Worm (Caenorhabditis elegans) whole organism, L1 larva: ENCODE measurements around the gene Y116A8C.465.

ENCODE experiments used
- C04F5.9 ChIP-seq: sonication (generic microtip); optimal IDR thresholded peaks from 2 replicates; lab custom pipeline; 2016; ENCODE audit warnings: missing genetic modification characterization, missing compliant biosample characterization
- alr-1 ChIP-seq: fragments of 200-800 bp; sonication (Bioruptor generic); optimal IDR thresholded peaks from 2 replicates; lab custom pipeline; 2018; ENCODE audit warnings: borderline replicate concordance, mild to moderate bottlenecking, missing genetic modification characterization, missing compliant biosample characterization
- blmp-1 ChIP-seq: fragments of 150-350 bp; optimal IDR thresholded peaks from 2 replicates; lab custom pipeline; 2014; ENCODE audit warnings: missing biosample characterization, missing genetic modification characterization
- ceh-90 ChIP-seq: sonication (generic microtip); optimal IDR thresholded peaks from 2 replicates; lab custom pipeline; 2016; ENCODE audit warnings: missing genetic modification characterization, missing compliant biosample characterization
- dpl-1 ChIP-seq, 3 experiments: fragments of 150-350 bp in 2 of 3; sonication (generic microtip) in 1 of 3; optimal IDR thresholded peaks; 2 replicates each; lab custom pipeline; 2014 to 2017; ENCODE audit warnings: missing biosample characterization in 3 of 3, missing genetic modification characterization in 3 of 3, missing genetic modification reagents in 3 of 3
- efl-3 ChIP-seq: fragments of 200-800 bp; sonication (Bioruptor generic); optimal IDR thresholded peaks from 2 replicates; lab custom pipeline; 2018; ENCODE audit warnings: mild to moderate bottlenecking, missing genetic modification characterization, missing compliant biosample characterization
- elt-3 ChIP-seq, 6 experiments: fragments of 150-350 bp in 1 of 6; sonication (generic microtip); optimal IDR thresholded peaks; 2 replicates each; lab custom pipeline; 2017 to 2018; ENCODE audit warnings: missing biosample characterization in 6 of 6, missing genetic modification characterization in 6 of 6, inconsistent platforms in 1 of 6
- ets-5 ChIP-seq: fragments of 200-800 bp; sonication (Bioruptor generic); IDR thresholded peaks from 2 replicates; pipeline ENCODE4 v1.3.6; 2022; ENCODE audit warnings: missing genetic modification characterization, missing compliant biosample characterization
- fkh-10 ChIP-seq: sonication (generic microtip); optimal IDR thresholded peaks from 2 replicates; lab custom pipeline; 2017; ENCODE audit warnings: missing biosample characterization, missing genetic modification reagents, missing genetic modification characterization
- fkh-4 ChIP-seq: sonication (generic microtip); optimal IDR thresholded peaks from 2 replicates; lab custom pipeline; 2016; ENCODE audit warnings: missing compliant biosample characterization, missing genetic modification characterization, borderline replicate concordance
- fkh-8 ChIP-seq: sonication (generic microtip); optimal IDR thresholded peaks from 2 replicates; lab custom pipeline; 2016; ENCODE audit warnings: mild to moderate bottlenecking, missing genetic modification characterization, missing compliant biosample characterization
- hlh-17 ChIP-seq: fragments of 200-800 bp; sonication (Bioruptor generic); optimal IDR thresholded peaks from 2 replicates; lab custom pipeline; 2018; ENCODE audit warnings: missing genetic modification characterization, mild to moderate bottlenecking, missing compliant biosample characterization, moderate library complexity, borderline replicate concordance
- hlh-4 ChIP-seq: sonication (generic microtip); optimal IDR thresholded peaks from 2 replicates; lab custom pipeline; 2016; ENCODE audit warnings: mild to moderate bottlenecking, missing genetic modification characterization, missing compliant biosample characterization
- irx-1 ChIP-seq: sonication (generic microtip); optimal IDR thresholded peaks from 2 replicates; lab custom pipeline; 2016; ENCODE audit warnings: missing genetic modification characterization, missing compliant biosample characterization
- jun-1 ChIP-seq: fragments of 150-350 bp; optimal IDR thresholded peaks from 2 replicates; lab custom pipeline; 2014; ENCODE audit warnings: missing biosample characterization, missing genetic modification reagents, missing genetic modification characterization
- lin-35 ChIP-seq, 2 experiments: fragments of 150-350 bp; optimal IDR thresholded peaks; 2 replicates each; lab custom pipeline; 2014; ENCODE audit warnings: missing biosample characterization in 2 of 2, missing genetic modification characterization in 2 of 2, missing genetic modification reagents in 2 of 2
- lsy-2 ChIP-seq, 2 experiments: fragments of 150-350 bp; optimal IDR thresholded peaks; 2 replicates each; lab custom pipeline; 2014; ENCODE audit warnings: missing biosample characterization in 2 of 2, missing genetic modification characterization in 2 of 2
- nhr-11 ChIP-seq: fragments of 150-350 bp; optimal IDR thresholded peaks from 2 replicates; lab custom pipeline; 2014; ENCODE audit warnings: missing biosample characterization, missing genetic modification characterization
- nhr-12 ChIP-seq: sonication (generic microtip); optimal IDR thresholded peaks from 2 replicates; lab custom pipeline; 2017; ENCODE audit warnings: missing biosample characterization, missing genetic modification characterization
- nhr-20 ChIP-seq: sonication (generic microtip); optimal IDR thresholded peaks from 2 replicates; lab custom pipeline; 2016; ENCODE audit warnings: mild to moderate bottlenecking, missing genetic modification characterization, missing compliant biosample characterization
- nhr-77 ChIP-seq: fragments of 150-350 bp; optimal IDR thresholded peaks from 2 replicates; lab custom pipeline; 2014; ENCODE audit warnings: missing biosample characterization, missing genetic modification characterization
- nhr-84 ChIP-seq: sonication (generic microtip); optimal IDR thresholded peaks from 2 replicates; lab custom pipeline; 2017; ENCODE audit warnings: missing biosample characterization, missing genetic modification characterization
- nhr-85 ChIP-seq: sonication (generic microtip); peaks from one replicate; lab custom pipeline; 2016; ENCODE audit warnings: missing genetic modification characterization, inconsistent platforms, missing compliant biosample characterization
- nhr-90 ChIP-seq: sonication (generic microtip); optimal IDR thresholded peaks from 2 replicates; lab custom pipeline; 2016; ENCODE audit warnings: mild to moderate bottlenecking, missing genetic modification characterization, missing compliant biosample characterization; ENCODE audit not compliant: poor library complexity
- pqm-1 ChIP-seq: sonication (generic microtip); optimal IDR thresholded peaks from 3 replicates; lab custom pipeline; 2017; ENCODE audit warnings: missing biosample characterization, missing genetic modification characterization
- skn-1 ChIP-seq: fragments of 150-350 bp; optimal IDR thresholded peaks from 2 replicates; lab custom pipeline; 2014; ENCODE audit warnings: missing biosample characterization, missing genetic modification characterization
- snu-23 ChIP-seq: sonication (generic microtip); optimal IDR thresholded peaks from 2 replicates; lab custom pipeline; 2016; ENCODE audit warnings: missing genetic modification characterization, missing compliant biosample characterization
- sup-37 ChIP-seq: fragments of 200-800 bp; sonication (Bioruptor generic); optimal IDR thresholded peaks from 2 replicates; lab custom pipeline; 2018; ENCODE audit warnings: mild to moderate bottlenecking, missing genetic modification characterization, missing compliant biosample characterization
- swsn-7 ChIP-seq: sonication (generic microtip); optimal IDR thresholded peaks from 2 replicates; lab custom pipeline; 2016; ENCODE audit warnings: missing genetic modification characterization, missing compliant biosample characterization
- tbx-2 ChIP-seq: sonication (generic microtip); optimal IDR thresholded peaks from 2 replicates; lab custom pipeline; 2016; ENCODE audit warnings: missing genetic modification characterization, missing compliant biosample characterization
- unc-98 ChIP-seq: fragments of 200-800 bp; sonication (Bioruptor generic); IDR thresholded peaks from 2 replicates; pipeline ENCODE4 v1.3.6; 2022; ENCODE audit warnings: missing genetic modification characterization, missing compliant biosample characterization
- vab-15 ChIP-seq: sonication (generic microtip); optimal IDR thresholded peaks from 2 replicates; lab custom pipeline; 2017; ENCODE audit warnings: missing genotype, mild to moderate bottlenecking, missing genetic modification characterization, missing compliant biosample characterization
- xbp-1 ChIP-seq: sonication (generic microtip); optimal IDR thresholded peaks from 2 replicates; lab custom pipeline; 2016; ENCODE audit warnings: missing genetic modification characterization, missing compliant biosample characterization
- zag-1 ChIP-seq: fragments of 150-350 bp; optimal IDR thresholded peaks from 2 replicates; lab custom pipeline; 2014; ENCODE audit warnings: missing biosample characterization, missing genetic modification characterization
- ztf-4 ChIP-seq: fragments of 150-350 bp; optimal IDR thresholded peaks from 2 replicates; lab custom pipeline; 2014; ENCODE audit warnings: missing biosample characterization, missing genetic modification characterization

Gene Y116A8C.465

DNA sequence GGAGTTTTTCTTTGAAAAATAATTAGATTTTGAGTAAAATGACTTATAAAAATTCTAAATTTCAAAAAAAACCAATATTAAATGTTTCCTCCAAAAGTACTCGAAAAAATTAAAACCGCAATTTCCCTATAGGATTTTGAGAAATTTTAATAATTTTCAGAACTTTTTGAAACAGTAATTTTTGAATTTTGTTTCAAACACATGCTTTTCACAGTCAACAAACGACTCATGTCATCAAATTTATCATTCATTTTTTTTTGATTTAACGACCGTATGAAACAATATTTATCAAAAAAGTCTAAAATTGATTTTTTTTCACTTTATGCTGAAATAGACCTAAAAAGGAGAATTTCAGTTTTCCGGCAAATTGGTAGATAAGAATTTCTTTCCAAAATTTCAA is 38.5 kb upstream of the Y116A8C.465 start:
- TF ChIP-seq nhr-11 (tag; lab: Kevin White, UChicago) (no peak), nhr-84 (no peak), fkh-10 (GFP tag; lab: Kevin White, UChicago) (no peak), unc-98 (GFP tag; lab: Robert Waterston, UW) (no peak), lin-35 (GFP tag; optimal IDR thresholded peaks at IDR 0.05; lab: Kevin White, UChicago) (no peak), nhr-77 (tag; lab: Kevin White, UChicago) (no peak), swsn-7 (tag; lab: Kevin White, UChicago) (no peak)

DNA sequence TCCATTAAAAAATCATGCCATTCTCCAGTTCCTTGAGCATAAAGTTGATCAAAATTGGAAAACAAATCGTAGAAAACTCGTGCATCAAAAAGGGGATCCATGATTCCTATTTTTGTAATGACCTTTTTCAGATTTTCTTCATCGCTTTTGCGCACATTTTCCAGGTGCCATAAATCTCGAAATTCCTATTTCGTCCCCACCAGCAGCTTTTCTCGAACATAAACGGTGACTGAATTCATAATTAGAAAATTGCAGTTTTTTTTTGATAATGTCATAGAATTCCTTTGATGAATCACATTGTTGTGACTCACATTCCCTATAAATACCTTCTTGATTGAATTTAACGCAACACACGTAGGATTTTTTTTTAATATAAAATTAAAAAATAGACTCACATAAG is 34.5 kb upstream of the Y116A8C.465 start, which contains the start of gene nhr-229:
nhr-229 (minus strand) TSS at position 101 of the 400 bp plus-strand sequence.
- TF ChIP-seq hlh-17 (GFP tag; lab: Kevin White, UChicago) = no peak
- peak; percentile 17 for TF ChIP-seq nhr-85 (tag; lab: Kevin White, UChicago)

DNA sequence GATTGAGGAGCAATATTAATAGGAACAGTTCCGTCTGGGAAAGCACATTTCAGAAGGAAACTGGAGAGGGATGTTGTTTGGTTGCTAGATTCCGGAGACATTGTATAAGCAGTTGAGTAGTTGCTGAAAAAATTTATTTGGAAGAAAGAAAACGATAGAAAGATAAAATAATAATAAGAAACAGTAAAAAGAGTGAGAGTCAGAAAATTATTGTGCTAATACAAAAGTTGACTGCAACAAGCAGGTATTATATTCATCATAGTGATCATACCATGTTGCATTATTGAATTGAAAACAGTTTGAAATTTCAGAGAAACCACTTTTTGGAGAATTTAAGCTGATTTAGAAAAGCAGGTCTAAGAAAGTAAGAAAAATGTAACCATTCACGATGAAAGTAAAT is 25.5 kb upstream of the Y116A8C.465 start, which contains the start of gene Y116A8C.19:
Y116A8C.19 (minus strand) TSS at position 101 of the 400 bp plus-strand sequence.
- TF ChIP-seq snu-23 (GFP tag; lab: Kevin White, UChicago) (no peak), C04F5.9 (no peak), nhr-11 (tag; lab: Kevin White, UChicago) (no peak), skn-1 (tag; lab: Kevin White, UChicago) (no peak), nhr-12 (tag; lab: Kevin White, UChicago) (no peak), ceh-90 (tag; lab: Kevin White, UChicago) (no peak), zag-1 (no peak)

DNA sequence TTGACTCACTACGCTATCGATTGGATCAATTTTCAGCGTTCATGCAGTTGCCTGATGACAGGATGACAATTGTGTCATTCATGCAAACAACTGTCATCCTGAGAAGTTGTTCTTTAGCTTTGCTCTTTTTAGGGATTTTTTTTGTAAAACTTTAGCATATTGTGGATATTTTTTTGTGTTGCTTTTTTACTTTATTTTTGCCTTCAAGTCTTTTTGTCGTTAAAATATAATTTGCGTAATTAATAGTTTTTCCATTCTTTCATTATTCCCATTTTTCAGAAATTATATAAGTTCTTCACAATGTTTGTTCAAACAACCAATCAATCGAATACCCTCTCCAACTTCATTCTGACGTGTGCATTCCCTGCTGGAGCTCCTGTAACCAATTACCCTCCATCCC is 24.4 kb upstream of the Y116A8C.465 start, which contains the start of gene Y116A8C.20:
Y116A8C.20 (plus strand) TSS at position 301 of the 400 bp plus-strand sequence.
- TF ChIP-seq fkh-8 (tag; lab: Kevin White, UChicago) = no peak
- TF ChIP-seq fkh-4 = no peak
- TF ChIP-seq ets-5 (GFP tag; lab: Robert Waterston, UW) = no peak
- no peak for TF ChIP-seq elt-3 (tag; optimal IDR thresholded peaks at IDR 0.05; lab: Kevin White, UChicago)
- TF ChIP-seq lsy-2 (tag; optimal IDR thresholded peaks at IDR 0.05; lab: Kevin White, UChicago) = no peak
- no peak for TF ChIP-seq nhr-84
- TF ChIP-seq vab-15 (tag; lab: Kevin White, UChicago) = no peak
- TF ChIP-seq hlh-4 (tag; lab: Kevin White, UChicago) = no peak
- no peak for TF ChIP-seq nhr-20 (tag; lab: Kevin White, UChicago)

DNA sequence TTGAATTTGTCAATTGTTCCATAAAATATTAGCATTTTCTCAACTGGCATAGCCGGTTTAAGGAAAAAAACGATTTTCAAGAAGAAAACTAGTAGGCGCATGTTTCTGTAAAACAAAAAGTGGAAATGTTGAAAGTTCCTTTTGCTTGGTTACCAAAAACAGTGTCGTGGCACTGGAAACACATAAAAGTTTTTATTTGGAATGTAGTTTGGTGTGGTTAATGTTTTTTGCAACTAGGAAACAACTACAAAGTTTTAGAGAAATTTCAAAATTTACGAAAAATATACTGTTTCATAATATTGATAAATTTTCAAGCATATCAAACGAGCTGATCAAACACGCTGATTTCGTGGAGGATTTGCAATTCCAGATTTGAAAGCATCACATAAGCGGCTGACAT is 19.3 kb upstream of the Y116A8C.465 start, which contains the start of gene clec-195:
clec-195 (minus strand) TSS at position 101 of the 400 bp plus-strand sequence.
- no peak for TF ChIP-seq lsy-2 (tag; optimal IDR thresholded peaks at IDR 0.05; lab: Kevin White, UChicago)
- no peak for TF ChIP-seq dpl-1 (GFP tag; optimal IDR thresholded peaks at IDR 0.05; lab: Kevin White, UChicago)
- no peak for TF ChIP-seq fkh-8 (tag; lab: Kevin White, UChicago)
- TF ChIP-seq blmp-1 = no peak
- TF ChIP-seq xbp-1 (tag; lab: Kevin White, UChicago) = no peak
- TF ChIP-seq nhr-90 (tag; lab: Kevin White, UChicago) = no peak
- no peak for TF ChIP-seq hlh-17 (GFP tag; lab: Kevin White, UChicago)
- no peak for TF ChIP-seq jun-1 (tag; lab: Kevin White, UChicago)
- no peak for TF ChIP-seq nhr-20 (tag; lab: Kevin White, UChicago)
- no peak for TF ChIP-seq ztf-4 (tag; lab: Kevin White, UChicago)
- TF ChIP-seq zag-1 = no peak
- no peak for TF ChIP-seq fkh-4
- TF ChIP-seq irx-1 (tag; lab: Kevin White, UChicago) = no peak
- no peak for TF ChIP-seq tbx-2 (tag; lab: Kevin White, UChicago)
- TF ChIP-seq pqm-1 (tag; lab: Kevin White, UChicago) = no peak
- no peak for TF ChIP-seq alr-1 (tag; lab: Kevin White, UChicago)
- TF ChIP-seq efl-3 (GFP tag; lab: Kevin White, UChicago) = no peak
- no peak for TF ChIP-seq sup-37 (GFP tag; lab: Kevin White, UChicago)
